Worm (Caenorhabditis elegans) whole organism, mixed stage, embryonic: ENCODE data around the gene dhs-5.

Experiments used
- ces-1 ChIP-seq: fragments of 150-350 bp; optimal IDR thresholded peaks from 2 replicates; lab custom pipeline; 2014; ENCODE audit warnings: missing biosample characterization, missing genetic modification reagents, missing genetic modification characterization
- cnd-1 ChIP-seq: fragments of 200-800 bp; sonication (Bioruptor generic); optimal IDR thresholded peaks from 2 replicates; lab custom pipeline; 2018; ENCODE audit warnings: mild to moderate bottlenecking, missing genetic modification characterization, missing compliant biosample characterization
- elt-3 ChIP-seq: fragments of 150-350 bp; optimal IDR thresholded peaks from 2 replicates; lab custom pipeline; 2014; ENCODE audit warnings: missing biosample characterization, missing genetic modification characterization
- hlh-1 ChIP-seq: fragments of 150-350 bp; optimal IDR thresholded peaks from 2 replicates; lab custom pipeline; 2014; ENCODE audit warnings: missing biosample characterization, missing genetic modification reagents, missing genetic modification characterization
- lin-13 ChIP-seq: fragments of 150-350 bp; optimal IDR thresholded peaks from 2 replicates; lab custom pipeline; 2014; ENCODE audit warnings: missing biosample characterization, missing genetic modification characterization
- lin-32 ChIP-seq: fragments of 200-800 bp; sonication (Bioruptor generic); optimal IDR thresholded peaks from 2 replicates; lab custom pipeline; 2018; ENCODE audit warnings: mild to moderate bottlenecking, missing genetic modification characterization, missing compliant biosample characterization
- mep-1 ChIP-seq: fragments of 150-350 bp; optimal IDR thresholded peaks from 2 replicates; lab custom pipeline; 2017; ENCODE audit warnings: missing biosample characterization, missing genetic modification reagents, missing genetic modification characterization, inconsistent platforms
- nhr-237 ChIP-seq: fragments of 150-350 bp; optimal IDR thresholded peaks from 2 replicates; lab custom pipeline; 2014; ENCODE audit warnings: missing biosample characterization, missing genetic modification characterization
- pha-4 ChIP-seq: fragments of 150-350 bp; optimal IDR thresholded peaks from 2 replicates; lab custom pipeline; 2018; ENCODE audit warnings: missing biosample characterization, missing genetic modification reagents, missing genetic modification characterization
- snpc-4 ChIP-seq: fragments of 150-350 bp; optimal IDR thresholded peaks from 2 replicates; lab custom pipeline; 2014; ENCODE audit warnings: missing biosample characterization, missing genetic modification characterization
- tbx-8 ChIP-seq: fragments of 200-800 bp; sonication (Bioruptor generic); optimal IDR thresholded peaks from 2 replicates; lab custom pipeline; 2018; ENCODE audit warnings: mild to moderate bottlenecking, missing genetic modification characterization, moderate library complexity, missing compliant biosample characterization
- unc-39 ChIP-seq: fragments of 150-350 bp; optimal IDR thresholded peaks from 2 replicates; lab custom pipeline; 2014; ENCODE audit warnings: missing biosample characterization, missing genetic modification characterization
- unc-62 ChIP-seq: fragments of 150-350 bp; optimal IDR thresholded peaks from 2 replicates; lab custom pipeline; 2014; ENCODE audit warnings: missing biosample characterization, missing genetic modification reagents, missing genetic modification characterization
- ztf-11 ChIP-seq: fragments of 150-350 bp; optimal IDR thresholded peaks from 2 replicates; lab custom pipeline; 2014; ENCODE audit warnings: missing biosample characterization, missing genetic modification characterization

DNA sequence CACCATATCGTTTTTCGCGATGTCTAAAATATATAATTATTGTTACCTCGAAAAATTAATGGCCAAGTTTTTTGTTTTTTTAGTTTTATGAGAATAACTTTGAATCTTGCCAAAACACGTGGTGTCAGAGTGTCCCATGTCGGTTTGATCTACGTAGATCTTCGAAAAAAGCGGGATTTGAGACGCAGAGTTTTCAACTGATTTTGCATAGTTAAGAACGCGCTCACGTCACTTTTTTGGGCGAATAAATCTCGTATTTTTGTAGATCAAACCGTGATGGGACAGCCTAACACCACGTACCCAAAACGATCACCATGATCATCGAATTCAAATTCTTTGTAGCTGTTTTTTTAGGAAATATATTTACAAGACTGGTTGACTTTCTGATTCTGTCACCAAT is 43.9 kb downstream of the dhs-5 start:
- TF ChIP-seq mep-1 (no peak), unc-62 (GFP tag; lab: Kevin White, UChicago) (no peak), nhr-237 (tag; lab: Kevin White, UChicago) (no peak), lin-13 (no peak), pha-4 (tag; lab: Kevin White, UChicago) (no peak), hlh-1 (no peak), snpc-4 (tag; lab: Kevin White, UChicago) (no peak), elt-3 (tag; lab: Kevin White, UChicago) (no peak), ztf-11 (tag; lab: Kevin White, UChicago) (no peak), lin-32 (GFP tag; lab: Kevin White, UChicago) (no peak), tbx-8 (no peak), unc-39 (no peak), cnd-1 (no peak), ces-1 (no peak)
